Worm (Caenorhabditis elegans) whole organism, young adult: Measurements from ENCODE around the gene C52E4.7.

ENCODE experiments used
- F33H1.4 ChIP-seq: fragments of 200-800 bp; sonication (Bioruptor generic); IDR thresholded peaks from 2 replicates; pipeline ENCODE4 v1.3.6; 2022; ENCODE audit warnings: missing genetic modification reagents, missing genetic modification characterization, missing compliant biosample characterization
- F55B11.4 ChIP-seq: sonication (generic microtip); optimal IDR thresholded peaks from 2 replicates; lab custom pipeline; 2016; ENCODE audit warnings: missing compliant biosample characterization, missing genetic modification characterization, borderline replicate concordance; ENCODE audit not compliant: insufficient read depth
- ccch-3 ChIP-seq: fragments of 200-800 bp; sonication (Bioruptor generic); optimal IDR thresholded peaks from 2 replicates; lab custom pipeline; 2018; ENCODE audit warnings: mild to moderate bottlenecking, missing genetic modification characterization, missing compliant biosample characterization
- hlh-12 ChIP-seq: sonication (generic microtip); optimal IDR thresholded peaks from 2 replicates; lab custom pipeline; 2016; ENCODE audit warnings: missing genetic modification characterization, missing compliant biosample characterization
- nhr-120 ChIP-seq: fragments of 200-800 bp; sonication (Bioruptor generic); IDR thresholded peaks from 2 replicates; pipeline ENCODE4 v1.3.6; 2022; ENCODE audit warnings: missing genetic modification characterization, missing compliant biosample characterization
- unc-130 ChIP-seq: sonication (generic microtip); optimal IDR thresholded peaks from 2 replicates; lab custom pipeline; 2016; ENCODE audit warnings: missing genetic modification reagents, missing genetic modification characterization, missing compliant biosample characterization

ce11 chrV:11945429-11945828 lies 48.7 kb upstream of the C52E4.7 start:
- no peak for TF ChIP-seq F55B11.4 (tag; lab: Kevin White, UChicago)
- no peak for TF ChIP-seq nhr-120 (GFP tag; lab: Robert Waterston, UW)
- no peak for TF ChIP-seq ccch-3
- TF ChIP-seq F33H1.4: no peak
- no peak for TF ChIP-seq hlh-12 (tag; lab: Kevin White, UChicago)
- no peak for TF ChIP-seq unc-130
